Worm (Caenorhabditis elegans): ENCODE results near the gene clec-119.

DNA sequence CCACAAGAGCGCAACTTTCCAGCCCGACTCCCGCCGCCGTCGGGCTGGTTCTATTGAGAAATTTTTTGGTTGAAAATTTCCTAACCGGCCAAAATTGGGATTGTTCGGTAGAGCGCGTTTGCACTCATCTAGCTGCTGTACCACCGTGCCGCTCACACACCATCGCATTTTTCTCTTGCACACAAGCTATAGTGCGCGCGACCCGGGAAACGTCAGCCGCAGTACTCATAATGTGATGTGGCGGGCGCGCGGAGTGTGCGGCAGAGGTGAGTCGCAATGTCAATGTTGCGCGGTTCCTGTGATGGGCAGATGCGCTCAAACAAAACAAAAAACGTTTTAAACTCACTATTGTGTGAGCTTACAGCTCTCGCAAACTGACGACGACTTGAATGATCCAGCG lies 29.2 kb downstream of the clec-119 start:
- TF ChIP-seq ceh-14 (tag; optimal IDR thresholded peaks at IDR 0.05) (no peak), ceh-19 (GFP tag; optimal IDR thresholded peaks at IDR 0.05) (no peak), ceh-30 (tag; optimal IDR thresholded peaks at IDR 0.05) (no peak), pha-4 (tag; optimal IDR thresholded peaks at IDR 0.05) (no peak), nfya-1 (tag; optimal IDR thresholded peaks at IDR 0.05) (no peak), odd-2 (tag; optimal IDR thresholded peaks at IDR 0.05) (no peak), ceh-24 (tag; optimal IDR thresholded peaks at IDR 0.05) (no peak), che-1 (tag; optimal IDR thresholded peaks at IDR 0.05) (no peak)

Data from whole organism, late embryonic.